Worm (Caenorhabditis elegans) whole organism, young adult: ENCODE data around the gene sucl-1.

ENCODE experiments used
- F22D6.2 ChIP-seq: sonication (generic microtip); optimal IDR thresholded peaks from 2 replicates; lab custom pipeline; 2016; ENCODE audit warnings: mild to moderate bottlenecking, missing genetic modification characterization, missing compliant biosample characterization
- F57A8.1 ChIP-seq: fragments of 200-800 bp; sonication (Bioruptor generic); optimal IDR thresholded peaks from 2 replicates; lab custom pipeline; 2018; ENCODE audit warnings: mild to moderate bottlenecking, missing genetic modification characterization, moderate library complexity, missing compliant biosample characterization
- F57C9.4 ChIP-seq: sonication (generic microtip); optimal IDR thresholded peaks from 2 replicates; lab custom pipeline; 2017; ENCODE audit warnings: mild to moderate bottlenecking, missing genetic modification characterization, missing compliant biosample characterization
- K12H6.12 ChIP-seq: fragments of 200-800 bp; sonication (Bioruptor generic); optimal IDR thresholded peaks from 2 replicates; lab custom pipeline; 2018; ENCODE audit warnings: mild to moderate bottlenecking, missing genetic modification characterization, missing compliant biosample characterization
- ZK185.1 ChIP-seq: sonication (generic microtip); optimal IDR thresholded peaks from 2 replicates; lab custom pipeline; 2016; ENCODE audit warnings: mild to moderate bottlenecking, missing genetic modification characterization, missing compliant biosample characterization; ENCODE audit not compliant: poor library complexity, severe bottlenecking
- atf-7 ChIP-seq: sonication (generic microtip); optimal IDR thresholded peaks from 2 replicates; lab custom pipeline; 2017; ENCODE audit warnings: mild to moderate bottlenecking, missing genetic modification characterization, missing compliant biosample characterization
- ccch-3 ChIP-seq: fragments of 200-800 bp; sonication (Bioruptor generic); optimal IDR thresholded peaks from 2 replicates; lab custom pipeline; 2018; ENCODE audit warnings: mild to moderate bottlenecking, missing genetic modification characterization, missing compliant biosample characterization
- cebp-1 ChIP-seq, 2 experiments: fragments of 200-800 bp in 1 of 2; sonication (Bioruptor generic) in 1 of 2; sonication (generic microtip) in 1 of 2; IDR thresholded peaks in 1 of 2; optimal IDR thresholded peaks in 1 of 2; 2 replicates each; pipeline versions ENCODE4 v1.3.6 to Lab custom; 2017 to 2022; ENCODE audit warnings: missing compliant biosample characterization in 2 of 2, missing genetic modification characterization in 2 of 2, mild to moderate bottlenecking in 1 of 2, missing genetic modification reagents in 1 of 2, moderate library complexity in 1 of 2
- ceh-100 ChIP-seq: fragments of 200-800 bp; sonication (Bioruptor generic); IDR thresholded peaks from 2 replicates; pipeline ENCODE4 v1.3.6; 2022; ENCODE audit warnings: missing genetic modification reagents, missing genetic modification characterization, missing compliant biosample characterization
- ceh-40 ChIP-seq: fragments of 200-800 bp; sonication (Bioruptor generic); IDR thresholded peaks from 2 replicates; pipeline ENCODE4 v1.3.6; 2022; ENCODE audit warnings: missing genetic modification characterization, missing compliant biosample characterization
- dpff-1 ChIP-seq: sonication (generic microtip); optimal IDR thresholded peaks from 2 replicates; lab custom pipeline; 2017; ENCODE audit warnings: mild to moderate bottlenecking, missing genetic modification characterization, missing compliant biosample characterization
- efl-1 ChIP-seq: fragments of 150-350 bp; optimal IDR thresholded peaks from 2 replicates; lab custom pipeline; 2014; ENCODE audit warnings: missing biosample characterization, missing genetic modification reagents, missing genetic modification characterization
- egl-18 ChIP-seq: fragments of 200-800 bp; sonication (Bioruptor generic); IDR thresholded peaks from 2 replicates; pipeline ENCODE4 v1.3.6; 2022; ENCODE audit warnings: missing genetic modification reagents, missing genetic modification characterization, missing compliant biosample characterization
- egl-44 ChIP-seq: fragments of 200-800 bp; sonication (Bioruptor generic); IDR thresholded peaks from 2 replicates; pipeline ENCODE4 v1.3.6; 2022; ENCODE audit warnings: missing genetic modification reagents, missing genetic modification characterization, missing compliant biosample characterization
- ekl-4 ChIP-seq: fragments of 200-800 bp; sonication (Bioruptor generic); IDR thresholded peaks from 2 replicates; pipeline ENCODE4 v1.3.6; 2022; ENCODE audit warnings: missing genetic modification reagents, missing genetic modification characterization, missing compliant biosample characterization
- hlh-12 ChIP-seq: sonication (generic microtip); optimal IDR thresholded peaks from 2 replicates; lab custom pipeline; 2016; ENCODE audit warnings: missing genetic modification characterization, missing compliant biosample characterization
- hlh-26 ChIP-seq: fragments of 200-800 bp; sonication (Bioruptor generic); conservative IDR thresholded peaks from 2 replicates; pipeline ENCODE4 v1.3.6; 2022; ENCODE audit warnings: missing genetic modification reagents, missing genetic modification characterization, missing compliant biosample characterization
- hmg-1.2 ChIP-seq: fragments of 200-800 bp; sonication (Bioruptor generic); IDR thresholded peaks from 2 replicates; pipeline ENCODE4 v1.3.6; 2022; ENCODE audit warnings: missing genetic modification reagents, missing genetic modification characterization, missing compliant biosample characterization
- let-526 ChIP-seq: fragments of 200-800 bp; sonication (Bioruptor generic); IDR thresholded peaks from 2 replicates; pipeline ENCODE4 v1.3.6; 2022; ENCODE audit warnings: missing genetic modification reagents, missing genetic modification characterization, missing compliant biosample characterization
- let-607 ChIP-seq, 2 experiments: fragments of 200-800 bp in 1 of 2; sonication (Bioruptor generic) in 1 of 2; sonication (generic microtip) in 1 of 2; optimal IDR thresholded peaks; 2 replicates each; lab custom pipeline; 2016 to 2018; ENCODE audit warnings: mild to moderate bottlenecking in 2 of 2, missing compliant biosample characterization in 2 of 2, missing genetic modification characterization in 2 of 2, moderate library complexity in 2 of 2, missing genotype in 1 of 2
- lin-35 ChIP-seq, 3 experiments: fragments of 150-350 bp in 2 of 3; sonication (generic microtip) in 1 of 3; optimal IDR thresholded peaks; 2 replicates each; lab custom pipeline; 2014 to 2018; ENCODE audit warnings: missing biosample characterization in 3 of 3, missing genetic modification characterization in 3 of 3, missing genetic modification reagents in 3 of 3
- madf-10 ChIP-seq: sonication (generic microtip); optimal IDR thresholded peaks from 2 replicates; lab custom pipeline; 2016; ENCODE audit warnings: mild to moderate bottlenecking, missing genetic modification characterization, missing compliant biosample characterization
- nhr-80 ChIP-seq: sonication (generic microtip); optimal IDR thresholded peaks from 2 replicates; lab custom pipeline; 2016; ENCODE audit warnings: missing genetic modification characterization, missing compliant biosample characterization
- nhr-90 ChIP-seq: sonication (generic microtip); optimal IDR thresholded peaks from 2 replicates; lab custom pipeline; 2016; ENCODE audit warnings: missing genotype, mild to moderate bottlenecking, missing genetic modification characterization, missing compliant biosample characterization
- pbrm-1 ChIP-seq: fragments of 200-800 bp; sonication (Bioruptor generic); IDR thresholded peaks from 2 replicates; pipeline ENCODE4 v1.3.6; 2022; ENCODE audit warnings: missing genetic modification reagents, missing genetic modification characterization, missing compliant biosample characterization
- pha-4 ChIP-seq: fragments of 150-350 bp; sonication (generic microtip); optimal IDR thresholded peaks from 2 replicates; lab custom pipeline; 2014; ENCODE audit warnings: missing biosample characterization, missing genetic modification reagents, missing genetic modification characterization
- snpc-1.1 ChIP-seq: sonication (generic microtip); optimal IDR thresholded peaks from 2 replicates; lab custom pipeline; 2017; ENCODE audit warnings: missing genetic modification characterization, mild to moderate bottlenecking, missing compliant biosample characterization, antibody characterized with exemption, moderate library complexity, missing genotype, missing genetic modification reagents; ENCODE audit not compliant: insufficient read depth
- snpc-1.3 ChIP-seq: sonication (generic microtip); optimal IDR thresholded peaks from 2 replicates; lab custom pipeline; 2017; ENCODE audit warnings: missing genetic modification characterization, mild to moderate bottlenecking, missing compliant biosample characterization, antibody characterized with exemption, moderate library complexity, missing genotype, missing genetic modification reagents; ENCODE audit not compliant: insufficient read depth
- snpc-4 ChIP-seq, 5 experiments: fragments of 150-350 bp in 1 of 5; sonication (generic microtip) in 4 of 5; optimal IDR thresholded peaks; 2 replicates each; lab custom pipeline; 2014 to 2018; ENCODE audit warnings: missing genetic modification characterization in 5 of 5, missing biosample characterization in 3 of 5, antibody characterized with exemption in 2 of 5, mild to moderate bottlenecking in 2 of 5, missing compliant biosample characterization in 2 of 5, missing genotype in 2 of 5, moderate library complexity in 2 of 5, missing genetic modification reagents in 1 of 5
- tbp1 ChIP-seq: fragments of 200-800 bp; sonication (Bioruptor generic); optimal IDR thresholded peaks from 2 replicates; lab custom pipeline; 2018; ENCODE audit warnings: mild to moderate bottlenecking, missing genetic modification characterization, missing compliant biosample characterization
- tlf-1 ChIP-seq: fragments of 200-800 bp; sonication (Bioruptor generic); optimal IDR thresholded peaks from 2 replicates; lab custom pipeline; 2018; ENCODE audit warnings: mild to moderate bottlenecking, missing genetic modification characterization, missing compliant biosample characterization
- unc-62 ChIP-seq: fragments of 150-350 bp; optimal IDR thresholded peaks from 2 replicates; lab custom pipeline; 2014; ENCODE audit warnings: missing biosample characterization, missing genetic modification reagents, missing genetic modification characterization
- zfh-2 ChIP-seq: fragments of 200-800 bp; sonication (Bioruptor generic); conservative IDR thresholded peaks from 2 replicates; pipeline ENCODE4 v1.3.6; 2022; ENCODE audit warnings: missing genetic modification reagents, missing genetic modification characterization, missing compliant biosample characterization
- zim-3 ChIP-seq: sonication (generic microtip); optimal IDR thresholded peaks from 2 replicates; lab custom pipeline; 2017; ENCODE audit warnings: mild to moderate bottlenecking, missing genetic modification characterization, moderate library complexity, missing compliant biosample characterization
- ztf-22 ChIP-seq: fragments of 200-800 bp; sonication (Bioruptor generic); optimal IDR thresholded peaks from 2 replicates; lab custom pipeline; 2018; ENCODE audit warnings: mild to moderate bottlenecking, missing genetic modification characterization, moderate library complexity, missing compliant biosample characterization
- ztf-26 ChIP-seq: sonication (generic microtip); optimal IDR thresholded peaks from 2 replicates; lab custom pipeline; 2017; ENCODE audit warnings: missing genetic modification characterization, missing compliant biosample characterization

sucl-1 gene

ce11 chrX:14746948-14747347, 6.9 kb upstream of the sucl-1 start, which contains the start of gene C05G5.2 (continued):
- TF ChIP-seq F57A8.1 (peak; percentile 4), tbp1 (GFP tag; lab: Kevin White, UChicago) (peak; percentile 62), hmg-1.2 (GFP tag; lab: Robert Waterston, UW) (peak; percentile 56; the same call in 1 of the 2 replicates), ceh-40 (GFP tag; lab: Robert Waterston, UW) (no peak), egl-44 (GFP tag; lab: Robert Waterston, UW) (no peak), snpc-4 (GFP tag; optimal IDR thresholded peaks at IDR 0.05; lab: Kevin White, UChicago) (peak; percentile 53), snpc-4 (tag; optimal IDR thresholded peaks at IDR 0.05; lab: Kevin White, UChicago) (peak; percentile 74 to 83 (median 79)), cebp-1 (GFP tag; IDR thresholded peaks at IDR 0.05; lab: Robert Waterston, UW) (peak; percentile 99), cebp-1 (tag; optimal IDR thresholded peaks at IDR 0.05; lab: Kevin White, UChicago) (peak; percentile 100), tlf-1 (peak; percentile 26), nhr-80 (peak; percentile 100), efl-1 (GFP tag; lab: Kevin White, UChicago) (peak; percentile 1), pbrm-1 (GFP tag; lab: Robert Waterston, UW) (0 out of 2 replicates have a peak, but pooled peaks have one; percentile 40), atf-7 (tag; lab: Kevin White, UChicago) (peak; percentile 30), hlh-26 (no peak), egl-18 (GFP tag; lab: Robert Waterston, UW) (0 out of 2 replicates have a peak, but pooled peaks have one; percentile 60), dpff-1 (tag; lab: Kevin White, UChicago) (no peak), ztf-22 (GFP tag; lab: Kevin White, UChicago) (peak; percentile 10), zfh-2 (GFP tag; lab: Robert Waterston, UW) (peak; percentile 98), pha-4 (tag; lab: Kevin White, UChicago) (peak; percentile 91), ccch-3 (GFP tag; lab: Kevin White, UChicago) (no peak), nhr-90 (tag; lab: Kevin White, UChicago) (peak; percentile 50), unc-62 (GFP tag; lab: Kevin White, UChicago) (peak; percentile 73), let-526 (0 out of 2 replicates have a peak, but pooled peaks have one; percentile 18), madf-10 (peak; percentile 64), snpc-1.3 (tag; lab: Kevin White, UChicago) (no peak), F57C9.4 (tag; lab: Kevin White, UChicago) (no peak), lin-35 (GFP tag; optimal IDR thresholded peaks at IDR 0.05; lab: Kevin White, UChicago) (peak in 1 of 3 experiments; percentile 78), hlh-12 (tag; lab: Kevin White, UChicago) (no peak), let-607 (tag; optimal IDR thresholded peaks at IDR 0.05; lab: Kevin White, UChicago) (peak; percentile 66 to 75), ekl-4 (GFP tag; lab: Robert Waterston, UW) (no peak), F22D6.2 (peak; percentile 15), ztf-26 (tag; lab: Kevin White, UChicago) (peak; percentile 70), K12H6.12 (tag; lab: Kevin White, UChicago) (peak; percentile 84), ZK185.1 (tag; lab: Kevin White, UChicago) (peak; percentile 73), zim-3 (tag; lab: Kevin White, UChicago) (no peak), snpc-1.1 (tag; lab: Kevin White, UChicago) (no peak), ceh-100 (GFP tag; lab: Robert Waterston, UW) (no peak)

- TF ChIP-seq zfh-2 (GFP tag; lab: Robert Waterston, UW) = 0 out of 2 replicates have a peak, but pooled peaks have one; percentile 7
- TF ChIP-seq tbp1 (GFP tag; lab: Kevin White, UChicago) = no peak
These were observed 1.9 kb upstream of the sucl-1 start, which contains the start of gene C05G5.3 for ce11 chrX:14751911-14752310. C05G5.3 (minus strand) TSS chrX:14752011.
